Fruit fly (Drosophila melanogaster): ENCODE data around the gene CG34049.

dm6 chr2L:2314165-2314564 is 49.0 kb upstream of the CG34049 start:
- TF ChIP-seq Hr38 (GFP tag; optimal IDR thresholded peaks at IDR 0.05) = no peak
- no peak for TF ChIP-seq Eip78C (GFP tag)
- no peak for TF ChIP-seq svp (GFP tag)
- TF ChIP-seq CG6854 (GFP tag; optimal IDR thresholded peaks at IDR 0.05) = no peak
- no peak for TF ChIP-seq Smox (GFP tag; optimal IDR thresholded peaks at IDR 0.05)
- no peak for TF ChIP-seq OdsH (GFP tag; optimal IDR thresholded peaks at IDR 0.05)
- no peak for TF ChIP-seq CG3919 (GFP tag; optimal IDR thresholded peaks at IDR 0.05)
- TF ChIP-seq CG8319 (GFP tag; optimal IDR thresholded peaks at IDR 0.05) = no peak
- TF ChIP-seq CG15336 (GFP tag; IDR thresholded peaks at IDR 0.05) = no peak
- no peak for TF ChIP-seq Sox102F (GFP tag; optimal IDR thresholded peaks at IDR 0.05)
- no peak for TF ChIP-seq CG10631 (GFP tag; optimal IDR thresholded peaks at IDR 0.05)
- no peak for TF ChIP-seq acj6 (GFP tag; optimal IDR thresholded peaks at IDR 0.05)

Measured in whole organism, prepupa.